Fruit fly (Drosophila melanogaster): ENCODE measurements around the gene hb.

hb gene

DNA sequence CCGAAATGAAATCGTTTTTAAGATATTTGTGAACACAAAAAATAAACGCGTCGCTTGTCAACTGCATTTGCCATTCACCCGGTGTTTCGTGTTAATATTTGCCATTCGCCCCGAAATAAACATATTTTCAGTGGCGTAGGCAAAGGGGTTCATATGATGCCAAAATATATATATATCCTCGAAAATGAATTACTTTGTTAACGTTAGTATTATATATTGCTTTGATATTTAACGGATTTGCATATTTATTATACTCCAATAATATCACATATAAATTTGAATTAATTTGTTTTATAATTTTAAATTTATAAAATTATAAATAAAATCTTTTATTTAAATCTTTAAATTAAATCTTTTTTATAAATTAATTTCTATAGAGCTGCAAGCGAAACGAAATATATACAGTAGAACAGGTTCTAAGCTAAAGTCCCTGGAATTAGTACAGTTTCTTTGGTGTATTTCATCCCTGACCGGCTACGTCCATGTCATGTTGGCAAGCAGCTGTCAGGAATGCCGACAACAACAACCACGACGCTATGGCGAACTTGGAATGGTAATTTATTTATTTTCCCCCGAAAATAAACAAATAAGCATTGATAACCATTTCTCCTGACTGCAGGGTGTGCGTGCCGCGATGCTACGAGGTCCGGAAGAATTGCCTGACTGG is 34.1 kb upstream of the hb start, which contains the start of the genes M1BP and CG8202 (continued):
- TF ChIP-seq nmo (GFP tag; optimal IDR thresholded peaks at IDR 0.05) = peak; percentile 96
- peak; percentile 54 for TF ChIP-seq CG9797 (GFP tag; optimal IDR thresholded peaks at IDR 0.05)
- peak; percentile 87 for TF ChIP-seq cwo (GFP tag; optimal IDR thresholded peaks at IDR 0.05)
- TF ChIP-seq CG6683 (GFP tag; optimal IDR thresholded peaks at IDR 0.05) = peak; percentile 86
- peak; percentile 65; the same call in 1 of the 2 replicates for TF ChIP-seq seq (GFP tag; IDR thresholded peaks at IDR 0.05)
- peak; percentile 63 for TF ChIP-seq danr (GFP tag; IDR thresholded peaks at IDR 0.05)
- no peak for TF ChIP-seq CG7745 (tag; optimal IDR thresholded peaks at IDR 0.05)
- peak; percentile 96 for TF ChIP-seq CG7556 (GFP tag; optimal IDR thresholded peaks at IDR 0.05)
- TF ChIP-seq CG6854 (GFP tag; optimal IDR thresholded peaks at IDR 0.05) = peak; percentile 88
- peak; percentile 92 for TF ChIP-seq Ssrp (tag; optimal IDR thresholded peaks at IDR 0.05)
- TF ChIP-seq MBD-R2 (GFP tag; IDR thresholded peaks at IDR 0.05) = peak; percentile 74
- TF ChIP-seq Taf1 (GFP tag; IDR thresholded peaks at IDR 0.05) = peak; percentile 8; the same call in 1 of the 2 replicates
- peak; percentile 94 for TF ChIP-seq CG12659 (GFP tag; optimal IDR thresholded peaks at IDR 0.05)
- 0 out of 3 replicates have a peak, but pooled peaks have one; percentile 63 for TF ChIP-seq CG6175 (GFP tag; IDR thresholded peaks at IDR 0.05)
- TF ChIP-seq nerfin-1 (tag; optimal IDR thresholded peaks at IDR 0.05) = peak; percentile 90
- TF ChIP-seq ato (GFP tag; IDR thresholded peaks at IDR 0.05; ENCODE audit: partially characterized antibody) = no peak
- TF ChIP-seq CG16813 (GFP tag; IDR thresholded peaks at IDR 0.05; ENCODE audit: partially characterized antibody) = no peak
- TF ChIP-seq CG6689 (GFP tag; IDR thresholded peaks at IDR 0.05) = peak; percentile 84
- TF ChIP-seq CG4282 (GFP tag; optimal IDR thresholded peaks at IDR 0.05) = no peak
- peak; percentile 80 for TF ChIP-seq unpg (GFP tag; optimal IDR thresholded peaks at IDR 0.05)
- TF ChIP-seq CG11247 (GFP tag; IDR thresholded peaks at IDR 0.05) = peak; percentile 67
- TF ChIP-seq CG34422 (GFP tag; IDR thresholded peaks at IDR 0.05) = peak; percentile 86
- TF ChIP-seq ara (GFP tag; IDR thresholded peaks at IDR 0.05) = peak; percentile 78
- peak; percentile 17 for TF ChIP-seq gro (GFP tag; optimal IDR thresholded peaks at IDR 0.05)
- TF ChIP-seq hb (GFP tag; IDR thresholded peaks at IDR 0.05; ENCODE audit: partially characterized antibody) = no peak
- peak; percentile 91 for TF ChIP-seq CG15696 (tag; optimal IDR thresholded peaks at IDR 0.05)
- no peak for TF ChIP-seq sima (GFP tag; optimal IDR thresholded peaks at IDR 0.05)
- TF ChIP-seq sr (GFP tag; IDR thresholded peaks at IDR 0.05) = no peak
- TF ChIP-seq unc-4 (GFP tag; IDR thresholded peaks at IDR 0.05; ENCODE audit: partially characterized antibody) = no peak
- TF ChIP-seq CG14710 (tag; optimal IDR thresholded peaks at IDR 0.05) = peak; percentile 95
- TF ChIP-seq CG10274 (GFP tag; optimal IDR thresholded peaks at IDR 0.05) = no peak
- TF ChIP-seq CG12155 (GFP tag; optimal IDR thresholded peaks at IDR 0.05) = peak; percentile 78
- TF ChIP-seq shn (GFP tag; optimal IDR thresholded peaks at IDR 0.05) = peak; percentile 33
- TF ChIP-seq CG30431 (GFP tag; optimal IDR thresholded peaks at IDR 0.05) = peak; percentile 85
- TF ChIP-seq CG10565 (GFP tag; optimal IDR thresholded peaks at IDR 0.05) = peak; percentile 43
- peak; percentile 95 for TF ChIP-seq nom (GFP tag; optimal IDR thresholded peaks at IDR 0.05)
- TF ChIP-seq ash1 (GFP tag; optimal IDR thresholded peaks at IDR 0.05) = no peak
- 0 out of 2 replicates have a peak, but pooled peaks have one; percentile 3 for TF ChIP-seq CG1024 (GFP tag; IDR thresholded peaks at IDR 0.05)
- TF ChIP-seq CG18764 (GFP tag; optimal IDR thresholded peaks at IDR 0.05) = peak; percentile 79
- TF ChIP-seq CG7786 (GFP tag; optimal IDR thresholded peaks at IDR 0.05) = peak; percentile 36
- TF ChIP-seq NFAT (GFP tag; IDR thresholded peaks at IDR 0.05) = peak; percentile 81
- TF ChIP-seq corto (GFP tag; optimal IDR thresholded peaks at IDR 0.05) = peak; percentile 34
- TF ChIP-seq lab (GFP tag; optimal IDR thresholded peaks at IDR 0.05) = no peak
- peak; percentile 59 for TF ChIP-seq CG7928 (GFP tag; optimal IDR thresholded peaks at IDR 0.05)
- peak; percentile 27 for TF ChIP-seq CHES-1-like (GFP tag; optimal IDR thresholded peaks at IDR 0.05)
- TF ChIP-seq dm (GFP tag; optimal IDR thresholded peaks at IDR 0.05) = no peak
- peak; percentile 70 for TF ChIP-seq Mad (GFP tag; optimal IDR thresholded peaks at IDR 0.05)
- TF ChIP-seq Side (GFP tag; optimal IDR thresholded peaks at IDR 0.05) = peak; percentile 32
- TF ChIP-seq CG1529 (GFP tag; optimal IDR thresholded peaks at IDR 0.05) = peak; percentile 64

Data from whole organism, embryonic.